Fruit fly (Drosophila melanogaster) whole organism, prepupa: ENCODE results near the gene CG2200.

Experiments
- CG10631 ChIP-seq: fragments of 200-800 bp; sonication (Bioruptor generic); optimal IDR thresholded peaks from 2 replicates; lab custom pipeline; 2016; ENCODE audit warnings: missing biosample characterization, missing genetic modification characterization
- CG11294 ChIP-seq: fragments of 200-800 bp; sonication (Bioruptor generic); IDR thresholded peaks from 2 replicates; pipeline ENCODE4 v1.3.6; 2022; ENCODE audit warnings: missing biosample characterization, missing genetic modification characterization
- CG11762 ChIP-seq: fragments of 200-800 bp; sonication (Bioruptor generic); optimal IDR thresholded peaks from 3 replicates; lab custom pipeline; 2016; ENCODE audit warnings: missing biosample characterization, missing genetic modification characterization; ENCODE audit not compliant: insufficient read depth
- CG15336 ChIP-seq: fragments of 200-800 bp; sonication (Bioruptor generic); IDR thresholded peaks from 2 replicates; pipeline ENCODE4 v1.3.6; 2022; ENCODE audit warnings: missing biosample characterization, missing genetic modification characterization
- CG3032 ChIP-seq: fragments of 200-800 bp; optimal IDR thresholded peaks from 2 replicates; lab custom pipeline; 2019; ENCODE audit warnings: missing biosample characterization, mild to moderate bottlenecking, missing genetic modification characterization, moderate library complexity
- CG31627 ChIP-seq: fragments of 200-800 bp; sonication (Bioruptor generic); optimal IDR thresholded peaks from 3 replicates; lab custom pipeline; 2016; ENCODE audit warnings: missing biosample characterization, missing genetic modification characterization
- CG32006 ChIP-seq: fragments of 200-800 bp; sonication (Bioruptor generic); optimal IDR thresholded peaks from 3 replicates; lab custom pipeline; 2017; ENCODE audit warnings: missing biosample characterization, mild to moderate bottlenecking, missing genetic modification characterization
- CG34406 ChIP-seq: fragments of 200-800 bp; sonication (Bioruptor generic); optimal IDR thresholded peaks from 3 replicates; lab custom pipeline; 2016; ENCODE audit warnings: missing biosample characterization, missing genetic modification characterization
- CG3919 ChIP-seq: fragments of 200-800 bp; sonication (Bioruptor generic); optimal IDR thresholded peaks from 3 replicates; lab custom pipeline; 2016; ENCODE audit warnings: missing biosample characterization, missing genetic modification characterization
- CG6163 ChIP-seq: fragments of 200-800 bp; sonication (Bioruptor generic); IDR thresholded peaks from 3 replicates; pipeline ENCODE4 v1.3.6; 2022; ENCODE audit warnings: missing biosample characterization, missing genetic modification characterization
- CG6276 ChIP-seq: fragments of 200-800 bp; sonication (Bioruptor generic); optimal IDR thresholded peaks from 2 replicates; lab custom pipeline; 2017; ENCODE audit warnings: missing biosample characterization, mild to moderate bottlenecking, missing genetic modification characterization
- CG6792 ChIP-seq: fragments of 200-800 bp; sonication (Bioruptor generic); optimal IDR thresholded peaks from 3 replicates; lab custom pipeline; 2016; ENCODE audit warnings: missing biosample characterization, missing genetic modification characterization
- CG6808 ChIP-seq: fragments of 200-800 bp; sonication (Bioruptor generic); optimal IDR thresholded peaks from 3 replicates; lab custom pipeline; 2017; ENCODE audit warnings: missing biosample characterization, missing genetic modification characterization, mild to moderate bottlenecking, moderate library complexity, missing genetic modification reagents
- CG6854 ChIP-seq: fragments of 200-800 bp; sonication (Bioruptor generic); optimal IDR thresholded peaks from 2 replicates; lab custom pipeline; 2017; ENCODE audit warnings: missing biosample characterization, mild to moderate bottlenecking, missing genetic modification characterization
- CG7368 ChIP-seq: fragments of 200-800 bp; sonication (Bioruptor generic); optimal IDR thresholded peaks from 3 replicates; lab custom pipeline; 2016; ENCODE audit warnings: missing biosample characterization, missing genetic modification characterization
- CG8119 ChIP-seq: fragments of 200-800 bp; sonication (Bioruptor generic); IDR thresholded peaks from 3 replicates; pipeline ENCODE4 v1.3.6; 2022; ENCODE audit warnings: missing biosample characterization, missing genetic modification characterization
- CG8632 ChIP-seq: fragments of 200-800 bp; sonication (Bioruptor generic); optimal IDR thresholded peaks from 3 replicates; lab custom pipeline; 2016; ENCODE audit warnings: missing biosample characterization, missing genetic modification characterization
- CG9139 ChIP-seq: fragments of 200-800 bp; sonication (Bioruptor generic); optimal IDR thresholded peaks from 3 replicates; lab custom pipeline; 2017; ENCODE audit warnings: missing biosample characterization, mild to moderate bottlenecking, missing genetic modification characterization
- Eip78C ChIP-seq: fragments of 200-800 bp; sonication (Bioruptor generic); peaks from one replicate; lab custom pipeline; 2016; ENCODE audit warnings: missing biosample characterization, missing genetic modification characterization
- Eip93F ChIP-seq: fragments of 200-800 bp; sonication (Bioruptor generic); optimal IDR thresholded peaks from 2 replicates; lab custom pipeline; 2016; ENCODE audit warnings: missing biosample characterization, mild to moderate bottlenecking, missing genetic modification characterization
- Ets21C ChIP-seq: fragments of 200-800 bp; sonication (Bioruptor generic); optimal IDR thresholded peaks from 3 replicates; lab custom pipeline; 2016; ENCODE audit warnings: missing biosample characterization, missing genetic modification characterization
- Gug ChIP-seq: fragments of 200-800 bp; sonication (Bioruptor generic); IDR thresholded peaks from 2 replicates; pipeline ENCODE4 v1.3.6; 2022; ENCODE audit warnings: missing biosample characterization, missing genetic modification characterization
- Hr38 ChIP-seq: sonication (Bioruptor generic); optimal IDR thresholded peaks from 2 replicates; lab custom pipeline; 2016; ENCODE audit warnings: missing biosample characterization, missing genetic modification characterization
- Hr39 ChIP-seq: fragments of 200-800 bp; sonication (Bioruptor generic); optimal IDR thresholded peaks from 2 replicates; lab custom pipeline; 2016; ENCODE audit warnings: missing biosample characterization, missing genetic modification characterization
- Hr4 ChIP-seq: fragments of 200-800 bp; sonication (Bioruptor generic); optimal IDR thresholded peaks from 3 replicates; lab custom pipeline; 2016; ENCODE audit warnings: missing biosample characterization, missing genetic modification characterization
- Lpt ChIP-seq: fragments of 200-800 bp; sonication (Bioruptor generic); optimal IDR thresholded peaks from 3 replicates; lab custom pipeline; 2016; ENCODE audit warnings: missing biosample characterization, missing genetic modification characterization
- Met ChIP-seq: fragments of 200-800 bp; sonication (Bioruptor generic); optimal IDR thresholded peaks from 3 replicates; lab custom pipeline; 2016; ENCODE audit warnings: missing biosample characterization, missing genetic modification characterization
- OdsH ChIP-seq: fragments of 200-800 bp; sonication (Bioruptor generic); optimal IDR thresholded peaks from 3 replicates; lab custom pipeline; 2016; ENCODE audit warnings: missing biosample characterization, missing genetic modification characterization
- Sox15 ChIP-seq: fragments of 200-800 bp; sonication (Bioruptor generic); optimal IDR thresholded peaks from 3 replicates; lab custom pipeline; 2016; ENCODE audit warnings: missing biosample characterization, missing genetic modification characterization
- achi ChIP-seq: fragments of 200-800 bp; sonication (Bioruptor generic); optimal IDR thresholded peaks from 3 replicates; lab custom pipeline; 2016; ENCODE audit warnings: missing biosample characterization, missing genetic modification characterization
- eg ChIP-seq: fragments of 200-800 bp; sonication (Bioruptor generic); IDR thresholded peaks from 3 replicates; pipeline ENCODE4 v1.3.6; 2022; ENCODE audit warnings: missing biosample characterization, missing genetic modification characterization
- fd85E ChIP-seq: fragments of 200-800 bp; sonication (Bioruptor generic); optimal IDR thresholded peaks from 3 replicates; lab custom pipeline; 2016; ENCODE audit warnings: missing biosample characterization, missing genetic modification characterization
- fkh ChIP-seq: fragments of 200-800 bp; sonication (Bioruptor generic); optimal IDR thresholded peaks from 3 replicates; lab custom pipeline; 2017; ENCODE audit warnings: missing biosample characterization, mild to moderate bottlenecking, missing genetic modification characterization, moderate library complexity
- lz ChIP-seq: fragments of 200-800 bp; sonication (Bioruptor generic); optimal IDR thresholded peaks from 3 replicates; lab custom pipeline; 2016; ENCODE audit warnings: missing biosample characterization, missing genetic modification characterization
- net ChIP-seq: fragments of 200-800 bp; sonication (Bioruptor generic); optimal IDR thresholded peaks from 3 replicates; lab custom pipeline; 2016; ENCODE audit warnings: missing biosample characterization, missing genetic modification characterization

CG2200 gene

DNA sequence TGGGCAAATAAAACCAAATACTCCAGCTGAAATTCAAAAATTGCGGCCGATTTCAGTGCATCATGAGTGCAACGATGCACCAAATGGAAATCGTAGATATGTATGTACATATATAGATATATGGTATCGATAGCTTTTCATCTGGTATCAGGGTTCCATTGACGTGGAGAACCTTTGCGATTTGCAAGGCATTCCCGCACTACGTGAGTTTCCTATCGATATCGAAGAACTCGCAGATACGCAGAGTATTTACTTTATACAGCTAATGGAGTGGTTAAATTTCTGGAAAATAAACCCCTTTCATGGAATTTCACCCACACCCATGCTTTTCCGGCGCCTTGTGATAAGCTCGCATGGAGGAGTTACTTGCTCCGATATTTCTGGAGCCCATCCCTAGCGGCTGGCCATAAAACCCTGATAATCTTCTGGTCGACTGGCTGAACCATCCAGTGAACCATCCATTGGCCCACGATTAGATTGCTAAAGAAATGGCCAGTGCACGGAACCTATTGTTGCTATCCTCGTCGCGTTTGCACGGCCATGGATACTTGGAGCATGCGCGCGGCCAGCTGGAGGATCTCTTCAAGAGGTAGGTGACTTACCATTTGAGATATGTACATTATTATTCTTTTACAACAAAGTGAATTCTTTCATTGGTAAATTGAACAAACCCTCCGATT, at the start of gene CG2200 (continued):
- TF ChIP-seq Eip93F (GFP tag; lab: Kevin White, UChicago) (no peak), CG6792 (GFP tag; lab: Kevin White, UChicago) (peak; percentile 76), Lpt (GFP tag; lab: Kevin White, UChicago) (peak; percentile 13), CG3919 (peak; percentile 72), achi (GFP tag; lab: Kevin White, UChicago) (peak; percentile 69), CG6808 (GFP tag; lab: Kevin White, UChicago) (peak; percentile 63), Gug (peak; percentile 53), CG11294 (GFP tag; lab: Robert Waterston, UW) (peak; percentile 53; the same call in 1 of the 2 replicates), OdsH (GFP tag; lab: Kevin White, UChicago) (peak; percentile 71)
- TF ChIP-seq, all 60 proteins: peak for 51

DNA sequence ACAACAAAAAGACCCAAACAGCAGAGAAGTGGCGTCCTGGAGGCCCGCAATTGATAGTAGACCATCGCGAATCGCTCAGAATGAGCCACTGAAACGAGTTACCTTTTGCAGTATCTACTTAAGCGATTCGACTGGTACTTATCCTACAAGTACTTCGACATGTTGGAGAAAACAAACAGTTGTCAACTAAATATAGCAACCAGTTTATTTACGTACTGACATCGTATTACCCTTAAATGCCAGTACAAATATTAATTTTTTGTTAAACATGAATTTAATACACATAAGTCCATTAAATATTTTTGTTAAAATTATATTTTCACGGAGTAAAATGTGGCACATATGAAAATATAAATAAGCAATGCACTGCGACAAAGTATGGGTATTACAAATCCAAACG, 38.9 kb upstream of the CG2200 start, which contains the start of gene CG12715:
Gene CG12715, minus strand, starts transcription at position 101 of the 400 bp plus-strand sequence.
- no peak for TF ChIP-seq Ets21C (GFP tag; lab: Kevin White, UChicago)
- no peak for TF ChIP-seq Sox15 (GFP tag; lab: Kevin White, UChicago)
- no peak for TF ChIP-seq CG11762 (GFP tag; lab: Kevin White, UChicago)
- TF ChIP-seq CG6792 (GFP tag; lab: Kevin White, UChicago): no peak
- no peak for TF ChIP-seq CG32006
- no peak for TF ChIP-seq CG7368
- TF ChIP-seq OdsH (GFP tag; lab: Kevin White, UChicago): no peak
- no peak for TF ChIP-seq Hr4 (GFP tag; lab: Kevin White, UChicago)
- no peak for TF ChIP-seq CG31627 (GFP tag; lab: Kevin White, UChicago)
- no peak for TF ChIP-seq CG9139 (GFP tag; lab: Kevin White, UChicago)
- no peak for TF ChIP-seq CG10631 (GFP tag; lab: Kevin White, UChicago)
- TF ChIP-seq CG3919: no peak
- no peak for TF ChIP-seq CG8119
- TF ChIP-seq Met: no peak
- TF ChIP-seq CG34406 (GFP tag; lab: Kevin White, UChicago): no peak
- no peak for TF ChIP-seq Hr38 (GFP tag; lab: Kevin White, UChicago)

DNA sequence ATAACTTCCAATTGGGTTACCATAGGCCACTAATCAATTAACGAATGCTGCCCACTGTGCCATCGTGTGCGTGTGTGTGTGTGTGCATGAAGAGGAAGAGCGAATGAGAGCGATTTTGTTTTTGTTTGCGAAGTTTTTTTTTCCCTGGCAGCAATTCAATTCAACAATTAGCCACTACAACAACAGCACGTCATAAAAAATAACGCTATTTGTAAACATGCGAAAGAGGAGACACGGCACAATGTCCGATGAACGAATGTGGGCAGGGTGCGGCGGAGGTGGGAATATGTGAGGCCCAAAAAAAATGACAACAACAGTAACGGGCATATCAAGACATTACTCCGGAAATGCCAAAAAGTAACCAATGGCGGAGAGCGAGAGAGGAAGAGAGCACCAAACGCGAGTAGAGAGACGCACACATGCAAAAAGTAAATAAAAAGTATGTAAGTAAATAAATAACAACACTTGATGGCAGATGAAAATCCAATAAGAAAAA, 6.7 kb upstream of the CG2200 start:
- TF ChIP-seq Eip78C (GFP tag; lab: Kevin White, UChicago) (peak; percentile 26), eg (GFP tag; lab: Robert Waterston, UW) (peak; percentile 26; the same call in 1 of the 3 replicates), CG3032 (tag; lab: Kevin White, UChicago) (no peak), fd85E (GFP tag; lab: Kevin White, UChicago) (no peak), CG7368 (peak; percentile 14), CG8632 (peak; percentile 18), lz (GFP tag; lab: Kevin White, UChicago) (peak; percentile 29), CG6276 (GFP tag; lab: Kevin White, UChicago) (peak; percentile 30), CG6854 (GFP tag; lab: Kevin White, UChicago) (peak; percentile 45), Hr39 (GFP tag; lab: Kevin White, UChicago) (no peak), net (no peak), Hr4 (GFP tag; lab: Kevin White, UChicago) (peak; percentile 39), CG6163 (GFP tag; lab: Robert Waterston, UW) (no peak), CG15336 (GFP tag; lab: Robert Waterston, UW) (no peak), fkh (GFP tag; lab: Kevin White, UChicago) (peak; percentile 88)
